Worm (Caenorhabditis elegans): ENCODE measurements around the gene F08F1.9.

The F08F1.9 gene

DNA sequence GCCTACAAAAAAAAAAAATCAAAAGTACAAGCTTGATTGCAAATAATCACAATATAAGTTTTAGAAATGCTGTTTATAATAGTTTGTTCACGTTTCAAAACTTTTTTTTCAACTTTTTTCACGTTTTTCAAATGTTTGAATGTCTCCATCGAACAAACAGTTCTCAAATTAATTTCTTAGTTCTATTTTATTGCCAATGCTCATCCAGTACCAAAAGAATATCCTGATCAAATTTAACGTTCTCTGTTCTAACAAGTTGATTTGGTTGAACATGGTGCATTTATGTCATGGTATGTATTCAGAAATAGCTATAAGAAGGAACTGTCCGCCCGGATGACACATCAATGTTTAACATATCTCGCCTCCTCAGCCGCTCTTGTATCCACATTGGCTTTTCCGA lies 21.7 kb upstream of the F08F1.9 start, which contains the start of gene kin-9:
kin-9 (plus strand) TSS at position 301 of the 400 bp plus-strand sequence.
- TF ChIP-seq tbx-11 (GFP tag; IDR thresholded peaks at IDR 0.05) = no peak
- TF ChIP-seq F13C5.2 (tag; optimal IDR thresholded peaks at IDR 0.05) = no peak
- no peak for TF ChIP-seq aly-1 (tag; optimal IDR thresholded peaks at IDR 0.05)
- TF ChIP-seq ceh-36 (tag; optimal IDR thresholded peaks at IDR 0.05) = no peak
- TF ChIP-seq pes-1 (GFP tag; IDR thresholded peaks at IDR 0.05) = no peak
- no peak for TF ChIP-seq sea-1 (GFP tag; conservative IDR thresholded peaks at IDR 0.05)
- TF ChIP-seq hnd-1 (tag; optimal IDR thresholded peaks at IDR 0.05) = no peak
- no peak for TF ChIP-seq tbx-37 (GFP tag; conservative IDR thresholded peaks at IDR 0.05)
- no peak for TF ChIP-seq hmbx-1 (tag; optimal IDR thresholded peaks at IDR 0.05)
- TF ChIP-seq B0310.2 (tag; optimal IDR thresholded peaks at IDR 0.05) = no peak
- no peak for TF ChIP-seq hmg-4 (GFP tag; optimal IDR thresholded peaks at IDR 0.05)
- TF ChIP-seq tra-4 (tag; optimal IDR thresholded peaks at IDR 0.05) = no peak
- TF ChIP-seq ets-7 (tag; optimal IDR thresholded peaks at IDR 0.05) = no peak
- no peak for TF ChIP-seq ama-1 (optimal IDR thresholded peaks at IDR 0.05)
- TF ChIP-seq scrt-1 (GFP tag; IDR thresholded peaks at IDR 0.05) = no peak
- TF ChIP-seq ceh-13 (GFP tag; optimal IDR thresholded peaks at IDR 0.05) = no peak
- TF ChIP-seq flt-1 (GFP tag; IDR thresholded peaks at IDR 0.05) = no peak

DNA sequence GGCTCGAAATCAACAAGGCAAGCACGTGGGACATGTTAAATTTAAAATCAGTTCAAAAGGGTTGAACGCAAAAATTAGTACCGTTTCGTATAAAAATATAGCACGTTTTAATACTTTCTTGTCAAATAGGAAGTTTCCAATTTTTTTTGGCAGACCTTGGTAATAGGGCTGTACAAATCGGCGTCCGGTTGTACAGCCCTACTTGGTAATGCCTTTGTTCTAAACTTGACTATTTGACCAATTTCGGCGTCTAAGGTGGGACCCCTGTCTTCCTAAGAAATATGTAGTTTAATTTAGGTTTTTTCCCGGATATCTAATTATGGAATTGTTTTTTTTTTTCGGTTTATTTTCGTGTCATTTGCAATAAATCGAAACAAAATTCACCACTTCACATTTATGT lies 18.8 kb upstream of the F08F1.9 start:
- TF ChIP-seq scrt-1 (GFP tag; IDR thresholded peaks at IDR 0.05) (no peak), F13C5.2 (tag; optimal IDR thresholded peaks at IDR 0.05) (no peak), hnd-1 (tag; optimal IDR thresholded peaks at IDR 0.05) (no peak)

ce11 chrX:8428319-8428888 lies 17.8 kb upstream of the F08F1.9 start, which contains the start of gene F08F1.3:
Gene F08F1.3 (plus strand): TSS chrX:8428838.
- no peak for TF ChIP-seq hnd-1 (tag; optimal IDR thresholded peaks at IDR 0.05)
- TF ChIP-seq flt-1 (GFP tag; IDR thresholded peaks at IDR 0.05) = no peak
- no peak for TF ChIP-seq ceh-13 (GFP tag; optimal IDR thresholded peaks at IDR 0.05)
- no peak for TF ChIP-seq tra-4 (tag; optimal IDR thresholded peaks at IDR 0.05)
- TF ChIP-seq sea-1 (GFP tag; conservative IDR thresholded peaks at IDR 0.05) = no peak
- TF ChIP-seq hmbx-1 (tag; optimal IDR thresholded peaks at IDR 0.05) = no peak
- no peak for TF ChIP-seq ets-7 (tag; optimal IDR thresholded peaks at IDR 0.05)
- TF ChIP-seq aly-1 (tag; optimal IDR thresholded peaks at IDR 0.05) = no peak
- no peak for TF ChIP-seq hmg-4 (GFP tag; optimal IDR thresholded peaks at IDR 0.05)
- TF ChIP-seq B0310.2 (tag; optimal IDR thresholded peaks at IDR 0.05) = no peak
- no peak for TF ChIP-seq ama-1 (optimal IDR thresholded peaks at IDR 0.05)
- TF ChIP-seq scrt-1 (GFP tag; IDR thresholded peaks at IDR 0.05) = no peak
- TF ChIP-seq pes-1 (GFP tag; IDR thresholded peaks at IDR 0.05) = no peak
- no peak for TF ChIP-seq tbx-37 (GFP tag; conservative IDR thresholded peaks at IDR 0.05)

- no peak for TF ChIP-seq pes-1 (GFP tag; IDR thresholded peaks at IDR 0.05)
- TF ChIP-seq hmg-4 (GFP tag; optimal IDR thresholded peaks at IDR 0.05) = no peak
Measured at ce11 chrX:8426160-8426712, 15.6 kb upstream of the F08F1.9 start.

ce11 chrX:8424286-8424685 lies 13.6 kb upstream of the F08F1.9 start:
- TF ChIP-seq B0310.2 (tag; optimal IDR thresholded peaks at IDR 0.05) (no peak), ama-1 (optimal IDR thresholded peaks at IDR 0.05) (no peak)

- TF ChIP-seq tbx-11 (GFP tag; IDR thresholded peaks at IDR 0.05) (0 out of 2 replicates have a peak, but pooled peaks have one; percentile 18), F13C5.2 (tag; optimal IDR thresholded peaks at IDR 0.05) (no peak)
Measured at ce11 chrX:8423633-8424032, 13.0 kb upstream of the F08F1.9 start, which contains the start of gene tth-1. Gene tth-1 (minus strand): TSS chrX:8423733.

DNA sequence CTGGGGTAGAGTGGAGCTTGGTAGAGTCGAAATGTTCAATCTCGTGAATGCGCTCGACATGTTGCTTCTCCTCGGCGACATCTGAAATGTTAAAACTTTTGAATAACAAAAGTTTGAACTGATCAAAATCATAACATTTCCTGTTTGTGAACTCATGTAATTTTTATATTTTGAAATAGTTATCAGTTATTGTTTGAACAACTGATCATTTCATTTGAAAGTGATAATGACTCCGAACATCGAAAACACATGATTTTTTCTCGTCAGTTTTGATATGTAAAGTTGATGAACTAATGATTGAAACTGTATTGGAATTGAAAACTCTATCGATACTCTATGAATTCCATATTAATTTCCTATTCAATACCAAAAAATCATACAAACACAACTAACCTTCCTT lies 12.5 kb upstream of the F08F1.9 start:
- TF ChIP-seq hmg-4 (GFP tag; optimal IDR thresholded peaks at IDR 0.05) (no peak), hnd-1 (tag; optimal IDR thresholded peaks at IDR 0.05) (no peak), tbx-37 (GFP tag; conservative IDR thresholded peaks at IDR 0.05) (no peak), ets-7 (tag; optimal IDR thresholded peaks at IDR 0.05) (no peak), sea-1 (GFP tag; conservative IDR thresholded peaks at IDR 0.05) (no peak), hmbx-1 (tag; optimal IDR thresholded peaks at IDR 0.05) (no peak), tra-4 (tag; optimal IDR thresholded peaks at IDR 0.05) (no peak), tbx-11 (GFP tag; IDR thresholded peaks at IDR 0.05) (no peak), ceh-36 (tag; optimal IDR thresholded peaks at IDR 0.05) (no peak), pes-1 (GFP tag; IDR thresholded peaks at IDR 0.05) (no peak), aly-1 (tag; optimal IDR thresholded peaks at IDR 0.05) (no peak), F13C5.2 (tag; optimal IDR thresholded peaks at IDR 0.05) (no peak), flt-1 (GFP tag; IDR thresholded peaks at IDR 0.05) (no peak), B0310.2 (tag; optimal IDR thresholded peaks at IDR 0.05) (no peak), ama-1 (optimal IDR thresholded peaks at IDR 0.05) (no peak), scrt-1 (GFP tag; IDR thresholded peaks at IDR 0.05) (no peak), ceh-13 (GFP tag; optimal IDR thresholded peaks at IDR 0.05) (no peak)

DNA sequence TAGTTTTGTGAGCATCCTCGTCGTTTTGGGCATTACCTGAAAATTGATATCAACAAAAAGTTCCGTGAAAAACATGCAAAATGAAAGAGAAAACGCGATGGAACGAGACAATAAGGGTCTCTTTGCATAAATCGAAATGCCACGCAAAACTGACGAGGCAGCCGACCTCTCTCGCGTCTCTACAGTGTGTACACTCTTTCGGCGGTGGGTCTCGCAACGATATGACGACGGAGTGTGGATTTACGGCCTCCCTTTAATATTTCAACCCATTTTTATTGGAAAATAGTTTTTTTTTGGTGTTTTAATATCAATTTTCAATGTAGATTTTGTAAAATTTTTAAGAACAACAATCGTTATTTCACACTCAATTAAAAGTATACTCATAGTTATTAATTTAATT lies 11.4 kb upstream of the F08F1.9 start, which contains the start of gene tag-123:
tag-123 (minus strand) TSS at position 36 of the 400 bp plus-strand sequence.
- 0 out of 2 replicates have a peak, but pooled peaks have one; percentile 27 for TF ChIP-seq scrt-1 (GFP tag; IDR thresholded peaks at IDR 0.05)
- peak; percentile 41 for TF ChIP-seq hmg-4 (GFP tag; optimal IDR thresholded peaks at IDR 0.05)
- TF ChIP-seq ceh-36 (tag; optimal IDR thresholded peaks at IDR 0.05) = no peak
- TF ChIP-seq F13C5.2 (tag; optimal IDR thresholded peaks at IDR 0.05) = peak; percentile 42
- TF ChIP-seq ama-1 (optimal IDR thresholded peaks at IDR 0.05) = no peak
